Worm (Caenorhabditis elegans): ENCODE measurements around the gene spp-9.

DNA sequence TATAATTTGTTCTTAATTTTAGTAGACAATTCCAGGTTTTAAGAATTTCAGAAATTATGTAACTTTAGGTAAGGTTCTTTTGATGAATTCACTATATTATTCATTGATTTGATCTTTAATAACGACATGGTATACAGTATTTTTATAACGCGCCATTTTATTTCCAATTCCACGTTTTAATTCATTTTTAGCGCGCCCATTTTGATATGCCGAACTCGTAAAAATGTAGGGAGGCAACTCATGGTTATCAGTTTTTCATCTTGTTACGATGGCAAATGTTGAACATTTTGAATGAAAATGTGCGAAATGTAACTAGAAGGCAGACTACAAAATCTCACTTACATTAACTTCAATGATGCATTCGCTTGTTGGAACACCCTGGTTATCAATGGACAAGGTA lies 11.3 kb downstream of the spp-9 start:
- TF ChIP-seq nhr-12 (tag; optimal IDR thresholded peaks at IDR 0.05) (no peak), blmp-1 (tag; optimal IDR thresholded peaks at IDR 0.05) (no peak), ces-1 (GFP tag; optimal IDR thresholded peaks at IDR 0.05) (no peak), nhr-237 (tag; optimal IDR thresholded peaks at IDR 0.05) (no peak), nhr-76 (tag; optimal IDR thresholded peaks at IDR 0.05) (no peak), unc-62 (GFP tag; optimal IDR thresholded peaks at IDR 0.05) (no peak), nhr-28 (tag; optimal IDR thresholded peaks at IDR 0.05) (no peak), lin-32 (GFP tag; optimal IDR thresholded peaks at IDR 0.05) (no peak), ceh-39 (tag; optimal IDR thresholded peaks at IDR 0.05) (no peak), ceh-83 (GFP tag; optimal IDR thresholded peaks at IDR 0.05) (no peak), lsy-2 (tag; optimal IDR thresholded peaks at IDR 0.05) (no peak), pha-4 (tag; optimal IDR thresholded peaks at IDR 0.05) (no peak), bed-3 (GFP tag; optimal IDR thresholded peaks at IDR 0.05) (no peak)
